Fruit fly (Drosophila melanogaster) whole organism, embryonic: Measurements from ENCODE around the gene Hip14.

Experiments
- CG1024 ChIP-seq: fragments of 200-800 bp; sonication (Bioruptor generic); IDR thresholded peaks from 2 replicates; pipeline ENCODE4 v1.3.6; 2022; ENCODE audit warnings: missing biosample characterization, missing genetic modification characterization
- CG10462 ChIP-seq: fragments of 200-800 bp; sonication (Bioruptor generic); optimal IDR thresholded peaks from 2 replicates; lab custom pipeline; 2016; ENCODE audit warnings: missing biosample characterization, missing genetic modification characterization
- CG11247 ChIP-seq: fragments of 200-800 bp; sonication (Bioruptor generic); IDR thresholded peaks from 2 replicates; pipeline ENCODE4 v1.3.6; 2022; ENCODE audit warnings: missing biosample characterization, missing genetic modification characterization
- CG11504 ChIP-seq: fragments of 200-800 bp; sonication (Bioruptor generic); optimal IDR thresholded peaks from 3 replicates; lab custom pipeline; 2019; ENCODE audit warnings: missing biosample characterization, mild to moderate bottlenecking, missing genetic modification characterization, moderate library complexity
- CG13624 ChIP-seq: fragments of 200-800 bp; sonication (Bioruptor generic); optimal IDR thresholded peaks from 2 replicates; lab custom pipeline; 2016; ENCODE audit warnings: missing biosample characterization, missing genetic modification characterization
- CG14965 ChIP-seq: fragments of 200-800 bp; sonication (Bioruptor generic); optimal IDR thresholded peaks from 2 replicates; lab custom pipeline; 2016; ENCODE audit warnings: missing biosample characterization, missing genetic modification characterization, borderline replicate concordance
- CG16779 ChIP-seq: fragments of 200-800 bp; sonication (Bioruptor generic); IDR thresholded peaks from 2 replicates; pipeline ENCODE4 v1.3.6; 2022; ENCODE audit warnings: missing biosample characterization, missing genetic modification characterization
- CG2120 ChIP-seq: fragments of 200-800 bp; sonication (Bioruptor generic); optimal IDR thresholded peaks from 3 replicates; lab custom pipeline; 2016; ENCODE audit warnings: missing biosample characterization, missing genetic modification characterization
- CG2678 ChIP-seq: fragments of 200-800 bp; sonication (Bioruptor generic); optimal IDR thresholded peaks from 3 replicates; lab custom pipeline; 2019; ENCODE audit warnings: missing biosample characterization, mild to moderate bottlenecking, missing genetic modification characterization, moderate library complexity
- CG2712 ChIP-seq: fragments of 200-800 bp; optimal IDR thresholded peaks from 3 replicates; lab custom pipeline; 2019; ENCODE audit warnings: missing biosample characterization, mild to moderate bottlenecking, missing genetic modification characterization, moderate library complexity
- CG30403 ChIP-seq: fragments of 200-800 bp; sonication (Bioruptor generic); optimal IDR thresholded peaks from 3 replicates; lab custom pipeline; 2016; ENCODE audit warnings: missing biosample characterization, missing genetic modification characterization
- CG6689 ChIP-seq: fragments of 200-800 bp; sonication (Bioruptor generic); IDR thresholded peaks from 2 replicates; pipeline ENCODE4 v1.3.6; 2022; ENCODE audit warnings: missing biosample characterization, missing genetic modification characterization
- CG7745 ChIP-seq: fragments of 200-800 bp; sonication (Bioruptor generic); optimal IDR thresholded peaks from 2 replicates; lab custom pipeline; 2018; ENCODE audit warnings: missing biosample characterization, mild to moderate bottlenecking, missing genetic modification characterization, moderate library complexity
- CG7963 ChIP-seq: fragments of 200-800 bp; sonication (Bioruptor generic); IDR thresholded peaks from 3 replicates; pipeline ENCODE4 v1.3.6; 2022; ENCODE audit warnings: missing biosample characterization, missing genetic modification characterization; ENCODE audit not compliant: partially characterized antibody
- CG8089 ChIP-seq: fragments of 200-800 bp; sonication (Bioruptor generic); optimal IDR thresholded peaks from 3 replicates; lab custom pipeline; 2016; ENCODE audit warnings: missing biosample characterization, missing genetic modification characterization
- CG8290 ChIP-seq, 3 experiments: fragments of 200-800 bp; sonication (Bioruptor generic); optimal IDR thresholded peaks; 2 replicates each; lab custom pipeline; 2016 to 2019; ENCODE audit warnings: missing biosample characterization in 3 of 3, missing genetic modification characterization in 3 of 3, mild to moderate bottlenecking in 2 of 3, moderate library complexity in 1 of 3
- CG8765 ChIP-seq: fragments of 200-800 bp; sonication (Bioruptor generic); IDR thresholded peaks from 2 replicates; pipeline ENCODE4 v1.3.6; 2022; ENCODE audit warnings: missing biosample characterization, missing genetic modification characterization
- CG9817 ChIP-seq: fragments of 200-800 bp; sonication (Bioruptor generic); optimal IDR thresholded peaks from 2 replicates; lab custom pipeline; 2018; ENCODE audit warnings: missing biosample characterization, mild to moderate bottlenecking, missing genetic modification characterization, moderate library complexity
- HHEX ChIP-seq: fragments of 200-800 bp; sonication (Bioruptor generic); optimal IDR thresholded peaks from 3 replicates; lab custom pipeline; 2017; ENCODE audit warnings: missing biosample characterization, mild to moderate bottlenecking, missing genetic modification characterization, missing genetic modification reagents
- Hr78 ChIP-seq, 2 experiments: fragments of 200-800 bp in 1 of 2; fragments of >200 bp in 1 of 2; sonication (Bioruptor generic) in 1 of 2; optimal IDR thresholded peaks; 2 replicates each; lab custom pipeline; 2017 to 2019; ENCODE audit warnings: missing biosample characterization in 2 of 2, missing genetic modification characterization in 2 of 2, mild to moderate bottlenecking in 1 of 2, moderate library complexity in 1 of 2
- Neu2 ChIP-seq: fragments of 200-800 bp; sonication (Bioruptor generic); optimal IDR thresholded peaks from 3 replicates; lab custom pipeline; 2016; ENCODE audit warnings: missing biosample characterization, missing genetic modification characterization, borderline replicate concordance
- Nf-YA ChIP-seq: fragments of 200-800 bp; sonication (Bioruptor generic); IDR thresholded peaks from 2 replicates; pipeline ENCODE4 v1.3.6; 2022; ENCODE audit warnings: missing biosample characterization, missing genetic modification characterization
- Pdp1 ChIP-seq, 2 experiments: fragments of 200-800 bp; sonication (Bioruptor generic); optimal IDR thresholded peaks; 3 replicates each; lab custom pipeline; 2016; ENCODE audit warnings: missing biosample characterization in 2 of 2, missing genetic modification characterization in 2 of 2, mild to moderate bottlenecking in 1 of 2, moderate library complexity in 1 of 2
- YL-1 ChIP-seq: fragments of 200-800 bp; sonication (Bioruptor generic); optimal IDR thresholded peaks from 3 replicates; lab custom pipeline; 2017; ENCODE audit warnings: missing biosample characterization, mild to moderate bottlenecking, missing genetic modification characterization
- bcd ChIP-seq: fragments of 200-800 bp; sonication (Bioruptor generic); optimal IDR thresholded peaks from 2 replicates; lab custom pipeline; 2017; ENCODE audit warnings: missing biosample characterization, mild to moderate bottlenecking, missing genetic modification characterization
- cas ChIP-seq: fragments of 200-800 bp; sonication (Bioruptor generic); IDR thresholded peaks from 2 replicates; pipeline ENCODE4 v1.3.6; 2022; ENCODE audit warnings: missing biosample characterization, missing genetic modification characterization
- caup ChIP-seq: fragments of 200-800 bp; sonication (Bioruptor generic); optimal IDR thresholded peaks from 3 replicates; lab custom pipeline; 2017; ENCODE audit warnings: missing biosample characterization, mild to moderate bottlenecking, missing genetic modification characterization, moderate library complexity; ENCODE audit not compliant: severe bottlenecking
- chinmo ChIP-seq: fragments of 200-800 bp; sonication (Bioruptor generic); IDR thresholded peaks from 4 replicates; pipeline ENCODE4 v1.3.6; 2022; ENCODE audit warnings: missing biosample characterization, missing genetic modification characterization; ENCODE audit not compliant: partially characterized antibody
- corto ChIP-seq: fragments of 200-800 bp; sonication (Bioruptor generic); optimal IDR thresholded peaks from 2 replicates; lab custom pipeline; 2016; ENCODE audit warnings: missing biosample characterization, mild to moderate bottlenecking, missing genetic modification characterization, moderate library complexity
- ems ChIP-seq: fragments of 200-800 bp; sonication (Bioruptor generic); optimal IDR thresholded peaks from 3 replicates; lab custom pipeline; 2016; ENCODE audit warnings: missing biosample characterization, missing genetic modification characterization
- gsb ChIP-seq: fragments of 200-800 bp; sonication (Bioruptor generic); IDR thresholded peaks from 2 replicates; pipeline ENCODE4 v1.3.6; 2022; ENCODE audit warnings: missing biosample characterization, missing genetic modification characterization
- h ChIP-seq: fragments of >200 bp; optimal IDR thresholded peaks from 2 replicates; lab custom pipeline; 2017
- ind ChIP-seq: fragments of 200-800 bp; sonication (Bioruptor generic); optimal IDR thresholded peaks from 3 replicates; lab custom pipeline; 2016; ENCODE audit warnings: missing biosample characterization, missing genetic modification characterization
- lola ChIP-seq, 3 experiments: fragments of >200 bp in 2 of 3; fragments of 200-800 bp in 1 of 3; sonication (Bioruptor generic) in 1 of 3; optimal IDR thresholded peaks; 2 replicates each; lab custom pipeline; 2017 to 2019; ENCODE audit warnings: missing biosample characterization in 3 of 3, missing genetic modification characterization in 3 of 3, mild to moderate bottlenecking in 1 of 3, moderate library complexity in 1 of 3
- luna ChIP-seq: fragments of 200-800 bp; sonication (Bioruptor generic); optimal IDR thresholded peaks from 2 replicates; lab custom pipeline; 2016; ENCODE audit warnings: missing biosample characterization, missing genetic modification characterization
- nerfin-1 ChIP-seq: fragments of 200-800 bp; sonication (Bioruptor generic); optimal IDR thresholded peaks from 3 replicates; lab custom pipeline; 2019; ENCODE audit warnings: missing biosample characterization, mild to moderate bottlenecking, missing genetic modification characterization, moderate library complexity
- pan ChIP-seq, 4 experiments: fragments of >200 bp in 3 of 4; fragments of 200-800 bp in 1 of 4; sonication (Bioruptor generic) in 1 of 4; optimal IDR thresholded peaks in 3 of 4; IDR thresholded peaks in 1 of 4; 2 replicates each; pipeline versions ENCODE4 v1.3.6 to Lab custom; 2017 to 2022; ENCODE audit warnings: missing biosample characterization in 2 of 4, missing genetic modification characterization in 2 of 4, mixed read lengths in 1 of 4
- peb ChIP-seq: fragments of 200-800 bp; sonication (Bioruptor generic); IDR thresholded peaks from 2 replicates; pipeline ENCODE4 v1.3.6; 2022; ENCODE audit warnings: missing biosample characterization, missing genetic modification characterization
- pfk ChIP-seq: fragments of 200-800 bp; sonication (Bioruptor generic); optimal IDR thresholded peaks from 2 replicates; lab custom pipeline; 2018; ENCODE audit warnings: missing biosample characterization, mild to moderate bottlenecking, missing genetic modification characterization, moderate library complexity
- pho ChIP-seq: fragments of 200-800 bp; sonication (Bioruptor generic); optimal IDR thresholded peaks from 2 replicates; lab custom pipeline; 2016; ENCODE audit warnings: missing biosample characterization, missing genetic modification characterization
- prd ChIP-seq, 3 experiments: fragments of >200 bp in 2 of 3; fragments of 200-800 bp in 1 of 3; sonication (Bioruptor generic) in 1 of 3; optimal IDR thresholded peaks in 2 of 3; IDR thresholded peaks in 1 of 3; 2 replicates in 2 of 3; 3 replicates in 1 of 3; pipeline versions ENCODE4 v1.3.6 to Lab custom; 2017 to 2022; ENCODE audit warnings: missing biosample characterization in 1 of 3, missing genetic modification characterization in 1 of 3
- shn ChIP-seq: fragments of 200-800 bp; sonication (Bioruptor generic); optimal IDR thresholded peaks from 3 replicates; lab custom pipeline; 2016; ENCODE audit warnings: missing biosample characterization, missing genetic modification characterization
- tup ChIP-seq: fragments of 200-800 bp; sonication (Bioruptor generic); optimal IDR thresholded peaks from 2 replicates; lab custom pipeline; 2016; ENCODE audit warnings: missing biosample characterization, mild to moderate bottlenecking, missing genetic modification characterization, moderate library complexity
- twi ChIP-seq: fragments of 200-800 bp; optimal IDR thresholded peaks from 2 replicates; lab custom pipeline; 2019; ENCODE audit warnings: missing biosample characterization, mild to moderate bottlenecking, missing genetic modification characterization, moderate library complexity
- usp ChIP-seq: fragments of >200 bp; optimal IDR thresholded peaks from 2 replicates; lab custom pipeline; 2017; ENCODE audit warnings: missing biosample characterization, missing genetic modification characterization
- vfl ChIP-seq: fragments of 200-800 bp; sonication (Bioruptor generic); optimal IDR thresholded peaks from 2 replicates; lab custom pipeline; 2016; ENCODE audit warnings: missing biosample characterization, missing genetic modification characterization

Gene Hip14

dm6 chr3L:16015765-16016760 lies 28.0 kb downstream of the Hip14 start (continued):
- TF ChIP-seq nerfin-1, result no peak
- TF ChIP-seq h (lab: Kevin White, UChicago), result no peak
- TF ChIP-seq lola (GFP tag; optimal IDR thresholded peaks at IDR 0.05; lab: Kevin White, UChicago), result peak in 1 of 3 experiments; percentile 69
- TF ChIP-seq CG7963 (GFP tag; lab: Robert Waterston, UW), result no peak
- TF ChIP-seq Nf-YA (GFP tag; lab: Robert Waterston, UW), result no peak
- no peak for TF ChIP-seq Hr78 (GFP tag; optimal IDR thresholded peaks at IDR 0.05; lab: Kevin White, UChicago)
- TF ChIP-seq usp, result no peak
- TF ChIP-seq caup (GFP tag; lab: Kevin White, UChicago), result no peak
- no peak for TF ChIP-seq CG2120 (GFP tag; lab: Kevin White, UChicago)
- TF ChIP-seq ems (GFP tag; lab: Kevin White, UChicago), result no peak
- no peak for TF ChIP-seq twi (tag; lab: Kevin White, UChicago)
- TF ChIP-seq CG1024, result 0 out of 2 replicates have a peak, but pooled peaks have one; percentile 2
- no peak for TF ChIP-seq CG7745 (tag; lab: Kevin White, UChicago)
- no peak for TF ChIP-seq tup (GFP tag; lab: Kevin White, UChicago)
- no peak for TF ChIP-seq cas (GFP tag; lab: Robert Waterston, UW)
- TF ChIP-seq CG13624, result no peak
- no peak for TF ChIP-seq YL-1
- TF ChIP-seq CG30403 (GFP tag; lab: Kevin White, UChicago), result no peak
- TF ChIP-seq pfk, result no peak
- TF ChIP-seq peb (GFP tag; lab: Robert Waterston, UW), result no peak
- TF ChIP-seq corto (GFP tag; lab: Kevin White, UChicago), result no peak
- TF ChIP-seq ind (GFP tag; lab: Kevin White, UChicago), result no peak
- TF ChIP-seq chinmo (GFP tag; lab: Robert Waterston, UW), result no peak
- TF ChIP-seq CG8765 (GFP tag; lab: Robert Waterston, UW), result no peak
- no peak for TF ChIP-seq pho
- TF ChIP-seq CG10462, result no peak
- TF ChIP-seq shn, result no peak
- no peak for TF ChIP-seq Neu2 (GFP tag; lab: Kevin White, UChicago)
- no peak for TF ChIP-seq Pdp1 (GFP tag; optimal IDR thresholded peaks at IDR 0.05; lab: Kevin White, UChicago)
- peak; percentile 23 for TF ChIP-seq CG11504 (tag; lab: Kevin White, UChicago)
- TF ChIP-seq CG16779, result no peak
- no peak for TF ChIP-seq CG8089 (GFP tag; lab: Kevin White, UChicago)
- peak; percentile 79 for TF ChIP-seq CG2712
- no peak for TF ChIP-seq CG9817 (tag; lab: Kevin White, UChicago)
- TF ChIP-seq HHEX, result no peak
- no peak for TF ChIP-seq luna (GFP tag; lab: Kevin White, UChicago)
- TF ChIP-seq bcd (GFP tag; lab: Kevin White, UChicago), result no peak
- no peak for TF ChIP-seq vfl
- TF ChIP-seq pan (optimal IDR thresholded peaks at IDR 0.05; lab: Kevin White, UChicago), result peak in 1 of 2 experiments; percentile 21
- peak in 1 of 2 experiments; percentile 36 for TF ChIP-seq pan (GFP tag; optimal IDR thresholded peaks at IDR 0.05 in 1 of 2, IDR thresholded peaks at IDR 0.05 in 1 of 2)
- no peak for TF ChIP-seq CG14965 (GFP tag; lab: Kevin White, UChicago)
- TF ChIP-seq CG8290 (GFP tag; optimal IDR thresholded peaks at IDR 0.05; lab: Kevin White, UChicago), result no peak
- no peak for TF ChIP-seq CG8290 (tag; optimal IDR thresholded peaks at IDR 0.05; lab: Kevin White, UChicago)
- no peak for TF ChIP-seq CG11247 (GFP tag; lab: Robert Waterston, UW)
- no peak for TF ChIP-seq prd (optimal IDR thresholded peaks at IDR 0.05; lab: Kevin White, UChicago)
- TF ChIP-seq prd (GFP tag; IDR thresholded peaks at IDR 0.05; lab: Robert Waterston, UW), result no peak
- TF ChIP-seq CG6689 (GFP tag; lab: Robert Waterston, UW), result no peak
- TF ChIP-seq CG2678, result peak; percentile 19
- TF ChIP-seq gsb (GFP tag; lab: Robert Waterston, UW), result no peak
